Fruit fly (Drosophila melanogaster) whole organism, larva: Measurements from ENCODE around the gene ORY.
"Not testable (repeated sequence)": the region's sequence is repeated elsewhere in the genome, so short reads cannot be mapped to it uniquely, and the experiment has no call there.

Experiments used
- noc ChIP-seq: fragments of 200-800 bp; sonication (Bioruptor generic); optimal IDR thresholded peaks from 3 replicates; lab custom pipeline; 2019; ENCODE audit warnings: missing biosample characterization, mild to moderate bottlenecking, missing genetic modification characterization, moderate library complexity

Gene ORY

DNA sequence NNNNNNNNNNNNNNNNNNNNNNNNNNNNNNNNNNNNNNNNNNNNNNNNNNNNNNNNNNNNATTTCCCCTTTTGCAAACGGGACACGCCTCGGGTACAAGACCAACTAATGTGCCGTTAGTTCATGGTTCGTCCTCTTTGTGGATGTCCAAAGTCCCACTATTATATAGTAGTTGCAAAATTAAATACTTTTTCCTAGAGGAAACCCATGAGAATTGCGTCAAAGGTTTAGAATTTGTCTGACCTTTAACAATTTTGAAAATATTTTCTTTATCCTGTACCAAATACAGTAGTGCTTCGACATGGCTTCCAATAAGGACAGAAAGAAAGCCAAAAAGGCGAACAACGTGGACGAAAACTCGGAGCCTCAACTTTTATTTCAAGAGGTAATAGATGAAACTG is at the start of gene ORY:
ORY (plus strand) TSS at position 301 of the 400 bp plus-strand sequence.
- no peak for TF ChIP-seq noc (tag; lab: Kevin White, UChicago)

DNA sequence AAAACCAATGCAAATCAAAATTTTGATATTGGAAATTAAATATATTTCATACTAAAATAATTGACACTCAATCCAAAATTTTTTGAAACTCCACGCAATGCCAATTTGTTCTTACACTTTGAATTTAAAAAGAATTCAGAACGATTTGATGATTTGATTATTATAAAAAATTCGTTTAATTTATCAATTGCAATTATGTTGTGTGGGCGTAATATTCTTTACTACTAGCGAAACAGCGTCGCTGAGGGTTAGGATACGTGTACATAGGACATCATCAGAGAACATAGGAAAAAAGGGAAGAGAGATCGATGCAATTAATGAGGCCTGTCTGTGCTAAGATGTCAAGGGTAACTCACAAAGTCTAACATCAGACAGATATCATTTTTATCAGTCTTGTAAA is 20.9 kb upstream of the ORY start, which contains the start of gene Pp1-Y2:
Pp1-Y2 (minus strand) TSS at position 101 of the 400 bp plus-strand sequence.
- TF ChIP-seq noc (tag; lab: Kevin White, UChicago): no peak

DNA sequence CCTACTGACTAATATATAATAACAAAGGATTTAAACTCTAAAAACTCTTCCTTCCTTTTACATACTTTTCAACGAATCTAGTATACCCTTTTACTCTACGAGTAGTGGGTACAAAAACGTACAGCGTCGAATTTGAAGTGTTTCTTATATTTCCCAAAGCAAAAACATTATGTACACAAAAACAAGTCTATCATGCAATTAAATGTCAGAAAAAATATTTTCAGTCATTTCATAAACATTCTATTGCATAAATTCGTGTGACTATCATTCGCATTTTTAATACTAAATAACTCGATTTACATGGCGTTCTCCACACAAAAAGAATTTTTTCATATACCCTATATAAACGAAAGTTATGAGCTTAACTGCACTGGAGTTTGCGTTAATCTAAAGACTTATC is 88.2 kb downstream of the ORY start, which contains the start of gene CCY:
CCY (plus strand) TSS at position 301 of the 400 bp plus-strand sequence.
- not testable (repeated sequence) for TF ChIP-seq noc (tag; lab: Kevin White, UChicago)
